Worm (Caenorhabditis elegans): ENCODE measurements around the gene C08F11.17.

ce11 chrIV:13694600-13694999 lies 44.5 kb upstream of the C08F11.17 start:
- no peak for TF ChIP-seq T22C8.4 (GFP tag; IDR thresholded peaks at IDR 0.05)
- no peak for TF ChIP-seq flt-1 (GFP tag; IDR thresholded peaks at IDR 0.05)
- no peak for TF ChIP-seq ztf-23 (GFP tag; IDR thresholded peaks at IDR 0.05)
- no peak for TF ChIP-seq ztf-29 (GFP tag; IDR thresholded peaks at IDR 0.05)
- no peak for TF ChIP-seq tab-1 (GFP tag; IDR thresholded peaks at IDR 0.05)
- TF ChIP-seq klf-2 (GFP tag; conservative IDR thresholded peaks at IDR 0.05), result no peak
- no peak for TF ChIP-seq med-1 (GFP tag; optimal IDR thresholded peaks at IDR 0.05; ENCODE audit: insufficient read depth)
